Fruit fly (Drosophila melanogaster) S2 (cell line): ENCODE measurements around the gene CG32483.

ENCODE experiments used
- CG8478 ChIP-seq: fragments of >200 bp; optimal IDR thresholded peaks from 2 replicates; lab custom pipeline; 2018
- CTCF ChIP-seq, 2 experiments: fragments of >200 bp; optimal IDR thresholded peaks; 2 replicates each; lab custom pipeline; 2018

DNA sequence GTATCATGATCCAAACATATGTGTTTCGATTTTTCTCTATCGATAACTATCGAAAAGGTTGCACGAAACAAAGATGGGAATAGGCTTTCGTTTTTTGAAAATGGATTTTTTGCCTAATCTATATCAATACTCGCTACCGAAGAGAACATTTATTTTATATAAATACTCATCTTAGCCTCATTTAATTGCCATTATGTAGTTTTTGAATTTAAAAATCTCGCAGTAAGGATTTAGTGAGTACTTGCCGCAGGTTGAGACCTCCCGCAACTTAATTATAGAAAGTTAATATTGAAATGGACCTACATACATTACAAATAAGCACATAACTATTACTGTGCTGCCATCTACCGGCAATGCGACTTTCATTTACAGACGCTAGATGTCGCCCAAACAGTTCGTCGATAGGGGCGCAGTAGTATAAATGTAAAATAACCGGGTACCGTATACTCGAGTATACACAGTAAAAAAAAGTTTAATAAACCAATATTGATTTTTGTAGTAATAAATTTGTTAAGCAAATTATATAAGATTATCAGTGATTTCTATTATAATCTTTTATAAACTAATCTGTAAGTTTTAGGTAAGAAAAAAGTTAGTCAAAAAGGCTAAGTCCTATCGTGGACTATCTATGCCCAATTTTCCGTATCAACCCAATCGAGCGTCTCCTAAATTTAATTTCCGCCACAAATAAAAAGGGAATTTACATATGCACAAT is 22.1 kb upstream of the CG32483 start, which contains the start of gene CG13896:
- TF ChIP-seq CG8478: peak; percentile 71
- peak; percentile 95 to 99 for TF ChIP-seq CTCF (optimal IDR thresholded peaks at IDR 0.05; lab: Kevin White, UChicago)
